Worm (Caenorhabditis elegans): ENCODE data around the gene cyn-13.
"Not testable (repeated sequence)": the region's sequence is repeated elsewhere in the genome, so short reads cannot be mapped to it uniquely, and the experiment has no call there.

The cyn-13 gene

DNA sequence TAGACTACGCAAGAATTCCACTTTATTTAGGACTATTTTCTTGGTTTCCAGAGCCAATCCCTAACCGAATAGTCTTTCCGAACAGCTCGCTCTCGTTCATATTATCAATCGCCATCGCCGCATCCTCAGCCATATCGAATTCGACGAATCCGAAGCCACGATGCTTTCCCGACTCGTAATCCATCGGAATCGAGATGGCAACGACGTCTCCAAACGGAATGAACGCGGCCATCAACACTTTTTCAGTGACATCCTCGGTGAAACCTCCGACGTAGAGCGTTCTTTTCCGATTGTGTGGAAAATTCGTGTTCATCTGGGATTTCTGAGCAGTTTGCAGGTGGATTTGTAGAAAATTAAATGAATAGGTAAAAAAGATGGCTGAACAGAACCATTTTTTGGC, at the start of gene cyn-13:
Gene cyn-13 (minus strand): TSS at position 313 of the 400 bp plus-strand sequence.
- no peak for TF ChIP-seq unc-62 (GFP tag; optimal IDR thresholded peaks at IDR 0.05)

DNA sequence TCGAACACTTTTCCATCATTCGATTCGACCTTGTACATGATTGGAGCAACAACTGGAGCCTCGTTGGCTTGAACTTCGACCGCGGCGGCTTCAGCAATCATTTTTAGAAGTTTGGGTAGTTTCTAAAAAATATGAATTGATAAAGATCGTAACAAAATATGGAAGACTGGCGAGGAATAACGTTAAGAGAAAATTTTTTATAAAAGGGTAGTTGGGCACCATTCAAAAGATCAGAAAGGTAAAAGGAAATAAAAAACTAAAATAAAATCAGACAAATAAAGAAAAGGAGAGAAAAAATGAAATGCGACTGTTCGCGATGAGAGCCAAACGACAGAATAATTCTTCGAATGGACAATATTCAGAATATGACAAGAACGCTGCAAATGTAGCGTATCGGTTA, 49.3 kb upstream of the cyn-13 start, which contains the start of gene skr-8:
Gene skr-8 (minus strand): TSS at position 101 of the 400 bp plus-strand sequence.
- TF ChIP-seq unc-62 (GFP tag; optimal IDR thresholded peaks at IDR 0.05), result not testable (repeated sequence)

DNA sequence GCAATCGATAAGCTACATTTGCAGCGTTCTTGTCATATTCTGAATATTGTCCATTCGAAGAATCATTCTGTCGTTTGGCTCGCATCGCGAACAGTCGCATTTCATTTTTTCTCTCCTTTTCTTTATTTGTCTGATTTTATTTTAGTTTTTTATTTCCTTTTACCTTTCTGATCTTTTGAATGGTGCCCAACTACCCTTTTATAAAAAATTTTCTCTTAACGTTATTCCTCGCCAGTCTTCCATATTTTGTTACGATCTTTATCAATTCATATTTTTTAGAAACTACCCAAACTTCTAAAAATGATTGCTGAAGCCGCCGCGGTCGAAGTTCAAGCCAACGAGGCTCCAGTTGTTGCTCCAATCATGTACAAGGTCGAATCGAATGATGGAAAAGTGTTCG, 46.8 kb upstream of the cyn-13 start, which contains the start of gene skr-9:
Gene skr-9 (plus strand): TSS at position 301 of the 400 bp plus-strand sequence.
- not testable (repeated sequence) for TF ChIP-seq unc-62 (GFP tag; optimal IDR thresholded peaks at IDR 0.05)

DNA sequence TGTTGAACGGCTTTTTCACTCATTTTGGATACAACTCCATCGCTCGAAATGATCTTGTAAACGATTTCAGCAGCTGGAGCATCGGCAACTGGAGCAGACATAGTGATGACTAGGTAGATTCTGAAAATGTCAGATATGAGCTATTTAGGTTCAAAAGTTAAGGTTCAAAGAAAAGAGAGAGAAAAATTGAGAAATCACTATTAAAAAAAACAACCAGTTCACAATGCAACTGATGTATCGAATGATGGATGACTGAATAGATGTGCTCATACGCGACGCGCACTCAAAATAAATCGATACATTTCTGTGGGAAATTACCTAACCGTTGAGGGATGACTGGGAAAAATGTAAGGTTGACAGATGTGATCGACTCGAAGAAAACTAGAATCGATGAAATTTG, 46.1 kb upstream of the cyn-13 start, which contains the start of gene skr-13:
Gene skr-13 (minus strand): TSS at position 101 of the 400 bp plus-strand sequence.
- no peak for TF ChIP-seq unc-62 (GFP tag; optimal IDR thresholded peaks at IDR 0.05)

DNA sequence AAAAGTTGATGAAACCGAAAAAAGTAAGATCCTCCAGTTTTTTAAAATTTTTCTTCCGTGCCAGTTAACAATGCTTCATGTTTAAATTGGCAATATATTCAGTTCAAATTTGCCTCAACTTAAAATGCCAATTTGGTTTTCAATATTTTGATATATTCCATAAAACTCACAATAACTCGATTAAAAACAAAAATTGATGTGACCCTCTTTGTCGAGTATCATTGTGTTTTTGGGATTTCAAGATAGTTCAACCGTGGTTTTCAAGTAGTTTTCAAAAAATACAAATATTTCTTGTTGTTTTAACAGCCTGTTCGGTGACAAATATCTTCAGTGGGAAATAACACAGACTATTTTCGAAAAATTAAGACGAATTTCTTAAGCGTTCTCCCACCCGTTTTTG, 36.5 kb upstream of the cyn-13 start:
- TF ChIP-seq unc-62 (GFP tag; optimal IDR thresholded peaks at IDR 0.05), result no peak

DNA sequence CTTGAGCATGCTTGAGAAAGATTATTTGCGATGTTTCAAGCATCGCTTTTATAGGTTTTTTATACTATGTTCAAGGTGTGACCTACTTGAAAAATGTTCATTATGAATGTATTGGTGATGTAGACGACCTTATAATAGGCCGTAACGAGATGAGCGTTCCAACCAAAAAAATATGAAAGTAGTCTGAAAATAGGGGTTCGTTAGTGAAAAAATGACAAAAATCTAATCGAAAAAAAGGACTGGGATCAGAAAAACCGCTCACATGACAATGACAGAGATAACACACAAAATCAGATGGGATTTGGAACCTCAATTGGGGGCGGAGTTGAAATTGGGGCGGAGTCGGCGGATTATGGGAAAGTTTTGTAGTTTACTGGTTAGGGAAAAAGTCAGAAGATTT, 34.4 kb upstream of the cyn-13 start, which contains the start of gene Y116A8C.40:
Gene Y116A8C.40 (minus strand): TSS at position 101 of the 400 bp plus-strand sequence.
- no peak for TF ChIP-seq unc-62 (GFP tag; optimal IDR thresholded peaks at IDR 0.05)

DNA sequence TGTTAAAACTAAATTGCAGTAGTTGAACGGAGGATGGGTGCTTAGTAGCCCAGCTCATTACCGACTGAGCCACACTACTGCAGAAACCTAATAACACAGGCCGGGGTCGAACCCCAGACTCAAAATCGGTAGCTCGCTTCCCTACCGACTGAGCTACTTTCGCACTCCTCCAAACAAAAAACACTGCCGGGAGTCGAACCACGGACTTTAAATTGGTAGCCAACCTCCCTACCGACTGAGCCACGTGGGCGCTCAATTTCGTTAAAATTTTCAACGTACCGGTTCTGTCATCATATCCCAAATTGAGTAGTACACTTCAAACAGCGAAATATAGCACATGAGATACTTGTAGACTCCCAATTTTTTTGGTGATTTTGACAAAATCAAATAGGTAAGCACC, 34.0 kb upstream of the cyn-13 start:
- TF ChIP-seq unc-62 (GFP tag; optimal IDR thresholded peaks at IDR 0.05), result no peak

DNA sequence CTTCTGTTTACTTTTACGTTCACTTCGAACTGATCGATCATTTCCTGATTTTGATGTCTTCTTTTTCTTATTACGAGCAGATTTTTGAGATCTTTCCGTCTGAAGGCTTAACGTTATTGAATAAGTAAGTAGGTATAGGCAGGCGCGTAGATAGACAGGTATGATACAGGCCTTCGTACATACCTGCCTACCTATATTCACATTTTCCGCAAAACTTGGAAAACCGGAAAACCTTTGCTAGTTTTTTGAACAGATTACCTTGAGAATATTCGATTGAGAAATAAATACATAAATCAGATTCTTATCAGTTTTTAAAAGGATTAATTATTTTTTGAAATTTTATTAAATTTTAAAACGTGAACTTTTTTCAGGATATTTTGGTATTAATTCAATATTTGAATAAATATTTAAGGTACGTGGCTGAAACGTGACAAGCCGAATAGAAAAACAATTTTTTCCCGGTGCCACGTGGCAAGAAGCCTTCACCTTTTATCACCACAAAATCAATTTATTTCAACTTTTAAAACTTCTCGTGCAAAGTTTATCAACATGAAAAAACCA, 14.7 kb upstream of the cyn-13 start, which contains the start of the genes Y116A8C.37 and Y116A8C.38:
Gene Y116A8C.37 (minus strand): TSS at position 101 of the 561 bp plus-strand sequence.
Gene Y116A8C.38 (plus strand): TSS at position 511 of the 561 bp plus-strand sequence.
- no peak for TF ChIP-seq unc-62 (GFP tag; optimal IDR thresholded peaks at IDR 0.05)

DNA sequence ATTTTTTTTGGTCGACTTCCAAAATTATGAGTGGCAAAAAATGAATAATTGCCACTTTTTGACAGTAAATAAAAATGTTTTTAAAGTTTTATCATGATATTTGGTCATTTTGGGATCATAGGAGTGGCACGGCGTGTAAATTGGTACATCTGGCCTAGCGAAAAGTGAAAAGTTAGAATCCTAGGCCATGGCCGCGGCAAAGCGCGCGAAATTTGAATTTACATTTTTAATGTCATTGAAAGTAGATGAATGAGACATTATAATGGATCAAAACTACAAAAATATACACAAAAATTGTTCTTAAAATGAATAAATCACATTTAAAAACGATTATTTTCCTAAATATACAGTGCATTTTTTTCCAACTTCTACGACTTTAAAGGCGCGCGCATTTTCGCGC, 10.1 kb upstream of the cyn-13 start:
- TF ChIP-seq unc-62 (GFP tag; optimal IDR thresholded peaks at IDR 0.05), result no peak

DNA sequence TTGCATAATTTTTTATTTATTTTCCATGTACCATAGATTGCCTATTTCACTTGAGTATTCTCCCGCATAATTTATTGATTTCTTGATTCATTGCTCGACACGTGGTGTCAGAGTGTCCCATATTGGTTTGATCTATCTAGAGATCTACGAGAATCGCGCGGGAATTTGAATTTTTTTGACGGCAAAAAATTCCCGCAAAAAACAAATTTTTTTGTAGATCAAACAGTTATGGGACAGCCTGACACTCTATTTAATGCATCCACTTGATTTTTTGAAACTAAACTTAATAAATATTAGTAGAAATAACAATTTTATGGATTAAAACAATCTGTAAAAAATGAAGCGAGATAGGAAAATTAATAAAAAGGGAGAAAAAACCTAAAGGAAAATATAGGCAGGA, 9.5 kb upstream of the cyn-13 start:
- TF ChIP-seq unc-62 (GFP tag; optimal IDR thresholded peaks at IDR 0.05), result no peak

DNA sequence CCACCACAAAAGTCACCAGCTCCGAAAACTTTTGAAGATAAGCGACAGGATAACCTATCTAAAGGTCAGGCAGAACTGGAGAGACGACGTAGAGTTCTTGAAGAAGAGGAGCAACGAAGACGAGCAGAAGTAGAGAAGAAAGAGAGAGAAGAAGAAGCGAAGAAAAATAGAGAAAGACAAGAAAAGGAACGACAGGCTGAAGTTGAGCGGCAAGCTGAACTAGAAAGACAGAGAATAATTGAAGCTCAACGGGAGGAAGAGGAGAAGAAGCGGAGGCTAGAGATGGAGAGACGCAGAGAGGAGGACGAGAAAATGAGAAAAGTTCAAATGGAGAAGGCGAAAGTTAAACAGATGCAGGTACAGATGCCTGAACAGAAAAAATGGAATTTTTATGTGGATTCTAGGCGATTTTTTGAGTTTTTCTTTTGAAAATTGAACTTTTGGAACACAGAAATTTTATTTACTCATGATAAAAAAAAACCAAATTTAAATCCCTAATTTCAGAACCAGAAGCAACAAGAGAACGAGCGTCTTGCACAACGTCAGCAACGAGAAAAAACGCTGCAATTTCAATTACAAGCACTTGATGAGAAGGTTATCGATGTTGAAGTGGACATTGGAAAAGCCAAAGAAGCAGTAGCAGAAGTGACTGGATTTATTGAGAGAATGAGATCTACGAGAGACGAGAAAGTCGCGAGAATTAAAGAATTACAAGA, 4.8 kb upstream of the cyn-13 start:
- TF ChIP-seq unc-62 (GFP tag; optimal IDR thresholded peaks at IDR 0.05), result no peak

DNA sequence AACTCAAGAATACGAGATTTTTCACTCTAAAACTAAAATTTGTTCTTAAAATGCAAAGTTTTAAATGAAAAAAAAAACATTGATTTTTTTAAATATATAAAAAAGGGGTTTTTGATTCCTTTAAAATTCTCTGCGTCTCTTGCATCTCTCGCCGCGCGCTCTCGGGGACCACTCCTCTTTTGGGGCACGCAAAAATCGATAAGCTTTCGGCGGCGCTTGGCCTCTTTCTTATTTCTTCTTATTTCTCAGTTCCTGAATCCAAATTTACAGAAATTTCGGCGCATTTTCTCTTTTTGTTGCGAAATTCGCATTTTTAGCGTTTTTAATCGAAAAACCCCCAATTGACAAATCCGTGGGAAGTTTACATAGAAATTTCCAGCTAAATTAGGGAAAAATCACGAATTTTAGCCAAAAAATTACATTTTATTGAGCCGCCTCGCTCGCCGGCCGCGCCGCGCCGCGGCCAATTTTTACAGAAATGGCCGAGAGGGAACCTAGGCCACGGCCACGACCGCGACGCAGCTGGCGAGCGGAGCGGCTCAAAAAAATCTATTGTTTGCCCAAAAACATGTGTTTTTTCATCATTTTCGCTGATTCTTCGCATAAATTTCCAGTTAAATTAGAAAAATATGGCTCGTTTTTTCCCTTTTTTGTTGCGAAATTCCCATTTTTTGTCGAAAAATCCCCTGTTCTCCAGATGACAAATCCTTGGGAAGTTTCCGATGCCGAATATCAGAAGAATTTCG, 2.7 kb upstream of the cyn-13 start, which contains the start of gene itsn-1:
Gene itsn-1 (plus strand): TSS at position 696 of the 746 bp plus-strand sequence.
- no peak for TF ChIP-seq unc-62 (GFP tag; optimal IDR thresholded peaks at IDR 0.05)

DNA sequence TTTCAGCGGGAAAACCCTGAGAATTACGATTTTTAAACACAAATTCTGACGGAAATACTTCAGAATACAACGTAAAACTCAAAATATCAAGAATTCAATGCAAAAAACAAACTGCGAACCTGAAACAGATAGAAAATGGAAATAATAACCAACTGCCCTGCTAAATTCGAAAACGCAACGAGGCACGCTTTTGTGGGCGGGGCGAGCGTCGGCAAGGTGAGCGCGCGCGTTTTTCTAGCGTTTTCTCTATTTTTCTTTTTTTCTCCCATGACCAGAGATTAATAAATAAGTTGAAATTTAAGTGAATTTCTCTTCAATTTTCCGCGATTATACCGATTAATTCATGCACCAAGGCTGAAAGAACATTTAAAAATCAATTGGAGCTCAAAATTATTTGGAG, 2.1 kb upstream of the cyn-13 start, which contains the start of gene uaf-2:
Gene uaf-2 (minus strand): TSS at position 183 of the 400 bp plus-strand sequence.
- TF ChIP-seq unc-62 (GFP tag; optimal IDR thresholded peaks at IDR 0.05), result no peak

DNA sequence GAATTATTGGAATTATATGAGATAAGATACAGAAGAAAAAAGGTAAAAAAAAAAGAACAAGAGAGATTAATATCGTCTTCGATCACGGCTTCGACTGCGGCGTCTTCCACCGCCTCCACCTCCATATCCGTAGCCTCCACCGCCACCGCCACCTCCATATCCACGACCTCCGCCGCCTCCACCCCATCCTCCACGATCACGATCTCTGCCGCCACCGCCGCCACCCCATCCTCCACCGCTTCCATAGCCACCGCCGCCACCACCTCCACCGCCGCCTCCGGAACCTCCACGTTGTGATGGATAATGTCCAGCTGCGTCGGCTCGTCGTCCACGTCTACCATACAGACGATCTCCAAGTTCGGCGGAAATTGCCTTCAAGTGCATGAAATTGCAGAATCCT, 364 bp upstream of the cyn-13 start:
- no peak for TF ChIP-seq unc-62 (GFP tag; optimal IDR thresholded peaks at IDR 0.05)

DNA sequence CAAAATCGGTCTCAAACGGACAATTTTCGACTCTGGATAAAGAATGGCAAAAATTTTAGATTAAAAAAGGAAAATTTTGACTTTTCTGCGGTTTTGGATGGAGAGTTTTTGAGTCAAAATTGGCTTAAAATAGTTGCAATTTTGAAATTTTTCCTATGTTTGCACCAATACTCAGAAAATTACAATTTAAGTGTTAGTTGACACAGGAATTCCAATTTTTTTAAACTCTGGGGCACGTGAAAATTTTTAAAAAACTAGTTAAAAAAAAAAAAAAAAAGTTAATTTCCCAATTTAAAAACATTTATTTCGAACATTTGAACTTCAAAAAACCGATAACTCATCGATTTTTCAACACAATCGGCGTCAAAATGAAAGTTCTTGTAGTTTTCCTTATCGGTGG, 4.6 kb downstream of the cyn-13 start, which contains the start of gene Y116A8C.33:
Gene Y116A8C.33 (plus strand): TSS at position 301 of the 400 bp plus-strand sequence.
- TF ChIP-seq unc-62 (GFP tag; optimal IDR thresholded peaks at IDR 0.05), result no peak

DNA sequence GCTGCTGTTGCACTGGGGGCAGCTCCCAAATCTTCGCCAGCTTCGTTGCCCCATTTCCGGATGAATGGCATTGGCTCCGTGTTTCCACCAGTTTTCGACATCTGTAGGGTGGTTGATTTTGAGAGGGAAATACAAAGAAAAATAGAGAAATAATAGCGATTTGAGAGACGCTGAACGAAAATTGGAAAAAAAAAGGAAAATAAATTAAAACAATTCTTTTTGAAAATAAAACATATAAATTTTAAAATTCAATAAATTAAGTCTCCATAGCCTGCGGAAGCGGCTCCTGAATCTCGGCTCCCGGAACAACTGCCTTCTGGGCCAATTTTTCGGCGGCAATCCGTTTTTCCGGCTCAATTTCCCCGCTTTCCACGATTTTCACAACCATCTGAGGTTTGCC, 5.6 kb downstream of the cyn-13 start, which contains the start of gene sfa-1:
Gene sfa-1 (minus strand): TSS at position 101 of the 400 bp plus-strand sequence.
- no peak for TF ChIP-seq unc-62 (GFP tag; optimal IDR thresholded peaks at IDR 0.05)

Data from whole organism, dauer.